Fruit fly (Drosophila melanogaster) Kc167 (cell line): Measurements from ENCODE around the gene CG17666.

Source experiments
- Myc ChIP-seq: fragments of >200 bp; optimal IDR thresholded peaks from 2 replicates; lab custom pipeline; 2017; ENCODE audit warnings: missing external identifiers
- Sin3A ChIP-seq: fragments of >200 bp; optimal IDR thresholded peaks from 2 replicates; lab custom pipeline; 2018; ENCODE audit warnings: missing external identifiers
- h ChIP-seq: fragments of >200 bp; optimal IDR thresholded peaks from 3 replicates; lab custom pipeline; 2018; ENCODE audit warnings: missing external identifiers
- insv ChIP-seq: fragments of >200 bp; optimal IDR thresholded peaks from 3 replicates; lab custom pipeline; 2018; ENCODE audit warnings: missing external identifiers
- psq ChIP-seq: fragments of >200 bp; optimal IDR thresholded peaks from 2 replicates; lab custom pipeline; 2017; ENCODE audit warnings: missing external identifiers
- ttk ChIP-seq: sonication (Bioruptor generic); optimal IDR thresholded peaks from 2 replicates; lab custom pipeline; 2017; ENCODE audit warnings: missing external identifiers

Gene CG17666

dm6 chr3L:12780997-12781396, at the start of gene CG17666, which contains the start of gene CG10969:
Gene CG17666 (plus strand): TSS chr3L:12781325.
Gene CG10969 (minus strand): TSS chr3L:12781097.
- TF ChIP-seq insv (no peak), ttk (lab: Kevin White, UChicago) (no peak), Myc (lab: Kevin White, UChicago) (no peak), h (lab: Kevin White, UChicago) (no peak), psq (lab: Kevin White, UChicago) (no peak), Sin3A (lab: Kevin White, UChicago) (no peak)

DNA sequence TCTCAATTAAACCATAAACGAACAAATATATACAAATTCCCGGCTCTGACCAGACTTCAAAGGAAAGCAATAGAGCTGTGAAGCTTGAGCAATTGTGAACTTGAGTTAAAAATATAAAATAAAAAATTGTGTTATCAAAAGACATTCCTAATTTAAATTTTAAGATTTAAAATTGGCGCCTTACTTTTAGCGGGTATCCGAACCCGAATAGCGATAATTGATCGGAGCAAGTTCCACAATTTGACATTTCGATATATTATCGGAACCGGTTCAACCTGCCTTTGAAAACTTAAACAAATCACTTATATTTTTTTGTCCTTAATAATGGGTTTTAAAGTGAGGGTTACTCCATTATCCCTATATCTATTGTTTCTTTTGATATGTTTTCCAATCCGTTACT, 48.4 kb upstream of the CG17666 start:
- TF ChIP-seq Sin3A (lab: Kevin White, UChicago) (no peak), insv (no peak), psq (lab: Kevin White, UChicago) (no peak), h (lab: Kevin White, UChicago) (no peak), ttk (lab: Kevin White, UChicago) (no peak), Myc (lab: Kevin White, UChicago) (no peak)

dm6 chr3L:12734550-12735012, 46.5 kb upstream of the CG17666 start, which contains the start of the genes SmD1 and Ptp69D:
Gene SmD1 (minus strand): TSS chr3L:12734611.
Gene Ptp69D (plus strand): TSS chr3L:12734945.
- TF ChIP-seq h (lab: Kevin White, UChicago) = no peak
- no peak for TF ChIP-seq ttk (lab: Kevin White, UChicago)
- TF ChIP-seq Sin3A (lab: Kevin White, UChicago) = no peak
- no peak for TF ChIP-seq Myc (lab: Kevin White, UChicago)
- no peak for TF ChIP-seq insv
- no peak for TF ChIP-seq psq (lab: Kevin White, UChicago)

DNA sequence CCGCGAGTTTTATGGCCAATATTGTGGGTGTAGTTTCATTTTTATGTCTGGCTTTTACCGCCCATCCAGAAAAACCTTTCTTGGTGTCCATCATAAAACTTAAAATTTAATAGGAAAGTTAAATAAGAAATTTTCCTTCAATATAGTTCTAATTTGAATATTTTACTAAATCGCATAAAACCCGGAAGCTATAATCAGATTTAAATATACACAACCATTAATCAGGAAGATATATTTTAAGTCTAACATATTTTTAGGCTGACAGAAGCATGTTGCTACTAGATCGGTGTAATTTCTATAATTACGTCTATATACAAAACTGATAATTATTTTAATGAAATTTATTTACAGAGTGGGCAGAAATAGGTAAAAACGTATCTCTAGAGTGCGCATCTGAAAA, 45.4 kb upstream of the CG17666 start:
- no peak for TF ChIP-seq Myc (lab: Kevin White, UChicago)
- no peak for TF ChIP-seq h (lab: Kevin White, UChicago)
- TF ChIP-seq psq (lab: Kevin White, UChicago) = no peak
- TF ChIP-seq Sin3A (lab: Kevin White, UChicago) = no peak
- no peak for TF ChIP-seq insv
- no peak for TF ChIP-seq ttk (lab: Kevin White, UChicago)

- no peak for TF ChIP-seq psq (lab: Kevin White, UChicago)
- TF ChIP-seq Myc (lab: Kevin White, UChicago) = no peak
- no peak for TF ChIP-seq insv
- no peak for TF ChIP-seq Sin3A (lab: Kevin White, UChicago)
- TF ChIP-seq ttk (lab: Kevin White, UChicago) = no peak
- TF ChIP-seq h (lab: Kevin White, UChicago) = no peak
These were observed 39.5 kb upstream of the CG17666 start, which contains the start of gene CG32112 for dm6 chr3L:12741608-12742007. Gene CG32112 (plus strand): TSS chr3L:12741718.

dm6 chr3L:12745121-12745770, 35.9 kb upstream of the CG17666 start, which contains the start of gene CG32109:
Gene CG32109 (plus strand): TSS chr3L:12745344.
- TF ChIP-seq insv (no peak), psq (lab: Kevin White, UChicago) (no peak)

DNA sequence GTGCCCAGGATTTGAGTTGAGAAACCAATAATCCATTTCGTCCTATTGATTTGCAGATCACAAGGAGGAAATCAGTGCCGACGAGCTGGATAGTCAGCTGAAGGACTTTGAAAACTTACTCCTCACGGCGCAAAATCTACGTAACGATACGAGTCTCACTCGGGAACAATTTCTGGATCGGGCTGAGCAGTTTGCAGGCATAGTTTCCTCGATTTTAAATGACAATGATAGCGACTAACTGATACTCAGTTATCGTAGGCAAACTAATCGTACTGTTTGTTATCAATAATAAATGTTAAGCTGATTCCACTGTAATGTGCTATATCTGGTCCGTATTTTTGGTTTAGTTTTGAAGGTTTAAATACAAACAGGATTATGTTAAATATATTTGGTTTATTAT, 34.9 kb upstream of the CG17666 start:
- TF ChIP-seq psq (lab: Kevin White, UChicago) (no peak), insv (no peak), h (lab: Kevin White, UChicago) (no peak), Myc (lab: Kevin White, UChicago) (no peak), Sin3A (lab: Kevin White, UChicago) (no peak), ttk (lab: Kevin White, UChicago) (no peak)

DNA sequence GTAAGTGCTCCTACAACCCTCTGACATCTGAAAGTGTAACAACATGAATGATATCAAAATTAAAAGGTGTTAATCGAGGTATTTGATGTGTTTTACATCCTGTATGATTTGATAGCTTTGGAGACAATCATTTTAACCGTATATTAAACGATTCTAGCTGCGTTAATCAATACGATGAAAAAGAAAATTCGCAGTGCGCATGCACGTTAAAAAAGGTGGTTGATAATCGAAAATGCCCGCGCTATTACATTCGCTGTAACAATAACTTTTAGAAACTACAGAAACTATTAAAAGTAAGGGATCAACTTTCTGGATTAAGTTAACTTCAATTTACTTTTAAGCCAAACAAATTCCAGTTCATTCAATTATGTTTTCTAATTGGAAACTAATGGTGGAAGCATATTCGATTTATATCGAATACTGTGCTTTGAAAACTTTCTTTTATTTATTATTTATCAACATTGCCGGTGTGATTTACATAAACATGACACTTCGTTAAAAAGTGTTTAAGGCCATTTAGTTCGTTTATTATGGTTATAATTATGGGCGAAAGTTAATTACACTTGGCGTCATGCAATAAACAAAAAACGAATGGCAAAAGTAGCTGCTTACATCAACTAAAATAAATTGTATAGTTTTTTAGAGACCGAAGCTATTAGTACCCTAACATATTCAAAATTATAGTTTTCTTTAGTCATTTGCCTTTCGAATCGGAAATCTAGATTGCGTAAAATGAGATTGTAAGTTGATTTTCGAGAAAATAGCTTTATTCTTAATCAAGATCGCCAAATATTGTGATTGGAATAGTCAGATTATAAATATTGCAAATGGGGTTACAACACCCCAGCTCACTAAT, 32.2 kb upstream of the CG17666 start:
- TF ChIP-seq insv (no peak), ttk (lab: Kevin White, UChicago) (no peak), psq (lab: Kevin White, UChicago) (no peak), Sin3A (lab: Kevin White, UChicago) (no peak), h (lab: Kevin White, UChicago) (no peak)

dm6 chr3L:12749567-12750535, 31.3 kb upstream of the CG17666 start, which contains the start of the genes Klc and CG10984:
Gene Klc (minus strand): TSS chr3L:12750056.
Gene CG10984 (plus strand): TSS chr3L:12750119.
- TF ChIP-seq h (lab: Kevin White, UChicago) (no peak), insv (no peak), Sin3A (lab: Kevin White, UChicago) (no peak), psq (lab: Kevin White, UChicago) (no peak), Myc (lab: Kevin White, UChicago) (no peak)

- no peak for TF ChIP-seq ttk (lab: Kevin White, UChicago)
- no peak for TF ChIP-seq psq (lab: Kevin White, UChicago)
- no peak for TF ChIP-seq Sin3A (lab: Kevin White, UChicago)
- TF ChIP-seq h (lab: Kevin White, UChicago) = no peak
- TF ChIP-seq Myc (lab: Kevin White, UChicago) = no peak
- TF ChIP-seq insv = no peak
These were observed 26.3 kb upstream of the CG17666 start, which contains the start of the genes CG10973 and Vps13D for dm6 chr3L:12754769-12755189. Gene CG10973 (minus strand): TSS chr3L:12754774. Gene Vps13D (plus strand): TSS chr3L:12755049.
